Fruit fly (Drosophila melanogaster) ovary, adult (tissue): Measurements from ENCODE around the gene Ca-Ma2d.
A peak's percentile ranks its signal among the peaks of the same experiment; 100 is the strongest.

Source experiments
- CG17801 ChIP-seq: fragments of 200-800 bp; optimal IDR thresholded peaks from 2 replicates; lab custom pipeline; 2019; ENCODE audit warnings: missing biosample characterization, mild to moderate bottlenecking, missing genetic modification characterization, moderate library complexity; ENCODE audit not compliant: partially characterized antibody

The Ca-Ma2d gene

DNA sequence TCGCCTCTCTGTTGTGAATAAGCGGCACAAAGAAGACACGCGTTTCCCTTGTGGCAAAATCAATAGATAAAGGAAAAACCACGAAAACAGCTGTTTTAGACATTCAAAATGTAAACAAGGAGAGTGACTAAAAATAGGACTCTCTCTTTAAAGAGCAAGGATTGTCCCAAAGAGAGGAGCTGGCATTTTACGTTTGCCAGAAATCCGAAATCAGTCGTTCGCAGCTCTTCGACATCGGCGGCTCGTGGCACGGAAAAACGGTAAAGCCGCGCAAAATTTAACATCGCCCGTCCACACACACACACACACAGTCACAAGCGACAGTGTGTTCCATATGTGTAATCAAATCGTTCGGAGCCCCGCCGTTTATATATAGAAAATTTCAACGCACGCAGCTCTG lies at the start of gene Ca-Ma2d:
Gene Ca-Ma2d (plus strand): TSS at position 211 of the 400 bp plus-strand sequence.
- TF ChIP-seq CG17801 = no peak

DNA sequence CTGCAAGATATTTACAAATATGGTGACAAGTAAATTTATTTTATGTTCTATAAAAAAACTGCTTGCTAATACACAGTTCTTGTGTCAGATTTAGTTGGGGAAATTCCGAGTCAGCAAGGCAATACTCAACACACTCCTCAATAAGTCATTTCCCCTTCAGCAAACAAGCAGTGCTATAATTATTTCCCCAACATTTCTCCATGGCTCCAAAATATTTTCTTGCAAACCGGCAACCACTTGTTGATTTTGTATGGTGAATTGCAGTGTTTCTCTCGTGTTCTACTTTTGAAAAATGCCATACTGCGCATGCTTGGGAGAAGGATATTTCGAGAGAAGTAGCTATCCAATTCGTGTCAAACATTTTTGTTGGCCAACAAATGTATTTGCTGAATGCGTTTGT lies 33.1 kb upstream of the Ca-Ma2d start:
- TF ChIP-seq CG17801 = no peak

DNA sequence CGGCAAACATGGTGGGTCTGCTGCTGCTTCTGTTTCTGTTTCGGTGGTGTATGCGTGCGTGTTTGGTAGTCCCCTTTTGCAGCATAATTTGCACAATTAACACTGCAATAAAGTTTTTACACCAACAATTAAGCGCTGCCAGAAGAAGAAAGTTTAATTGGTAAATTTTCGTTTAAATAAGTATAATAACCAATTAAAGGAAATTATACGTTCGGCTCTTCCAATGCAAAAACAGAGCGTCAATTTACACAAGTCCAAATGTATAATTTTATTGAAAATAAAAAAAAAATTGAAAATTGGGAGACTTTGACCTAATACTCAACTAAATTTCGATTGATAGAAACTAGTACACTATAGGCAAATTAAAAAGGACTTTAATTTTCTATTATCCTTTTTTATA lies 20.1 kb upstream of the Ca-Ma2d start, which contains the start of gene CG31819:
Gene CG31819 (plus strand): TSS at position 301 of the 400 bp plus-strand sequence.
- no peak for TF ChIP-seq CG17801

DNA sequence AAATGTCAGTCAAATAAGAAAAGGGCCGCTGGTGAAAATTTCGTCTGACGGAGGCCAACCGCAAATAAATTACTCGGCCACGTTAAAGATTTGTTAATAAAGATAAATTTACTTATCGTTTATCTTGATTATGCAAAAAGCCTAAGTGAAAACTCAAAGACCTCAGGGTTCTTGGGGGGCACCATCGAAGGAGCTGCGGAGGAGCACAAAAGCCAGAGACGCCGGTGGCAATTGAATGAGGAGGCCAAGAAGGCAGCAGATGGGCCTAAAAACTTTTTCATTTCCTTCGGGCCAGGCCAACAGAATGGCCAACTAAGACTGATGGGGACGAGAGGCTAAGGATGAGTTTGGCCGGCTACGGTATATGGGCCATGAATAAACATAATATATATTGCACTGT lies 15.0 kb upstream of the Ca-Ma2d start:
- TF ChIP-seq CG17801 = no peak

DNA sequence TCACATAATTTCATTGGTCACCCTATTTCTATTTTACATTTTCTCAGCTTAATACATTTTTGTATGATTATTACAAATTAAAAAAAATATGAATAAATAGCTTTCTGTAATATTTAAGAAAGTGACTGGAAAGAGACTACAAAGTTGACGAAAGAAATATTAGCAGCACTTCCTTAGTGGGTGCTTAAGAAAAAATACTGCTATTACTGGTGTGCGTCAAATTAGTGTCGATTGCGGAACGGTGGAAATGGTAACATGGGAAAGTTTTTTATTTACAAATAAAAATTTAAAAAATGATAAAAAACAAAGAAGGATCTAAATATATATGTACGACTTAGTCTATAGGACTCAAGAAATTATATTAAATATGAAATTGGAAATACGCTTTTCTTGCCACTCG lies 7.3 kb upstream of the Ca-Ma2d start:
- no peak for TF ChIP-seq CG17801

DNA sequence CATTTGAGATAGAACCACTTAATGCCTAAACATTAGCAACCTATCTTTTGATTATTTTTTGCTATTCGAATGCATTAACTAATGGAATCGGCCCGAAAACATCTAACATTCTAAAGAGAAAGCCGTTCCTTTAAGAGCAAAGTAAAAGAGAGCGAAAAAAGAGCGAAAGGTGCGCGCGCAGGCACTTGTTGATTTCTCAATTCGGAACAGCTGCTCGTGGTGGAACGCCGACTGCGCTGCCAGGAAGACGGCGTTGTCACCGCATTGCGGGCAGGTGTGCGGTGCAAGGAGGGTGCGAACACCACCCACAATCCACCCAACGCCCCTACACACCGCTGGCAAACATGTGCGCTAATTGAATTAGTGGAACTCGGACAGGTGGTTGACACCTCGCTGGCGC lies 3.5 kb downstream of the Ca-Ma2d start:
- TF ChIP-seq CG17801 = no peak

DNA sequence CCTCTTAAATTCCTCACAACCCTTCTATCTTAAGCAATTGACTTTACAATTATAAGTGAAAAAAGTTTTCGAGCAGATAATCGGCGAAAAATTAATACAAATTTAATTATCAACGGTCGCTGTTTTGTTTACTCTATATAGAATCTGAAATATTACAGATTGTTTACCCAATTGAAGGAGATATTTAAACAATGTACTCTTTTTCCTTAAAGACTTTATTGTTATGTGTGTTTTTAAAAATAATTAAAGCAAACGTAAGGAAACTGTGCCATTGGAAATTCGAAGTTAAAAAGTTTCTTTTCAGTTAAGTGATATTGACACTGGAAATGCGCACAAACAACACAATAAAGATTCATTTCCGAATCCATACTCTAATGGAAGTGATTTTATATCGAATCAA lies 10.4 kb downstream of the Ca-Ma2d start, which contains the start of gene CG42818:
Gene CG42818 (plus strand): TSS at position 301 of the 400 bp plus-strand sequence.
- TF ChIP-seq CG17801 = no peak

DNA sequence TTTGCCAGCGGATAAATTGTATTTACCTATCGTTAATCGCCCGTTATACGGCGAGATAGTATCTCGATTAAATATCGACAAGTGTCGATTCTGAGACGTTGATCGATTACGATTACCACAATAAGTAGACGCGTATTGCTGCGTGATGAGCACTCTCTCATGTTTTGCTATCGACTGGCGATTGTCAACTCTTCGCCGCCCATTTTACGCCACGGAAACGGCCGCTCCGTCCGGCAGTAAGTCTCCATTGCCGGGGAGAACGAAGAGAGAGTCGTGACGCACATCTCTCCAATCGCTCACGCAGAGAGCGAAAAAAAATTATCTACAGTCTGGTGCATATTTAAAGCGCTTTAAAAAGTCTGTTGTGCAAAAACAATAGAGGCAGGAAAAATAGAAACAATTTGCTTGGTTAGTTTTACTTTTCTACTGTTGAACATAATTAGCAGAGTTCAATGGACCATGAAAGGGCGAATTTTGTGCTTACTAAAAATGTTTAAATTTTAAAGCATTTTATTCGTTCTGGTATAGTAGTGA lies 20.4 kb downstream of the Ca-Ma2d start, which contains the start of gene CG46309:
Gene CG46309 (minus strand): TSS at position 191 of the 534 bp plus-strand sequence.
- TF ChIP-seq CG17801 = peak; percentile 34

DNA sequence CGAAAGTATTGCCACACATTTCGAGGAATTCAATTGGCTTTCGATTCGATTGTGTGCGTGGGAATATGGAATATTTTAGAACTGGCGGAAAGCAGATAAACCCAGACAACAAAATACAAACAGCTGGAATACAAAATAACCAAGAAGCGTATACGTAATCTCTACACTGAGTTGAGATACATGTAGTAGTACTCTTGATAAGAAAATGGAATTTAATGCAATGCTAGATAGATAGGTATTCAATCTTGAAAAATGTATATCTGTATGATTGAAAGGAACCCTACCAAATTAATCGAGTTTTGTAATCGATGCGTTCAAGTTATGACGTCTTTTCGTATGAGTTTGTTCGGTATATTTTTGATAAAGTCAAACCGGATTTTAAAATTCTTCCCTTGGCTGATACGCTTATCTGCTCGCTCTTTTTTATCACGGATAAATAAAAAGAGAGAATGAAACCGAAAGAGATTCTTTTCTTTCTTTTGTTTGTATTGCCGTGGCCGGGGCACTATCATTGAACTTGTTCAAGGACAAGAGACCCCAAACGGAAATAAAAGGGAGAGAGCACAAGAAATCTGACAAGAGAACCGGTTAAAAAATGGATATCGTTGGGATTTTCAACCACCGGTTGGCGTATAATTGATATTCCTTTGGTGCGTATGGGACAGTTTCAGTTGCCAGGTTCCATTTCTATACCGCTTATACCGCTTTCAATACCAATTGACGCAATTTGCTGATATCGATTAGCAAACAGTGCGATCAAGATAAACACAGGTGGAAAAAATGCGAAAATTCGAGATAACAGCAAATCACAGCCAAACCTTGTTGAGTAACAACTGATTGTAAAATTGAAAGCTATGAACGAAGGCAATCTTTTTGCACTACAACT lies 24.2 kb downstream of the Ca-Ma2d start:
- no peak for TF ChIP-seq CG17801

DNA sequence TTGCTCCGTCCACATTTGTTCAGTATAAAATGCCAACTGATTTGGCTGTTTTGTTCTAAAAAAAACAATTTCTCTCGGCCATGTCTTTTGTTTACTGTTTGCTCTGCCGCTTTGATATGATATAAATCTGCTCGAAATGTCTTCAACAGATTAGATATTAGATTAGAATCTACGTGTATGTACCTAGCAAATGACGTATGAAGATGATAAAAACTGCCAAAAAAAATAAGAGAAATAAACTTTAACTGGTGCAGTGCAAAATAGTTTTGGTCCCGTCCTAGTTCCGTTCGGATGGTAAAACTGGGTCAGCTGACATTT lies 24.8 kb downstream of the Ca-Ma2d start:
- no peak for TF ChIP-seq CG17801

DNA sequence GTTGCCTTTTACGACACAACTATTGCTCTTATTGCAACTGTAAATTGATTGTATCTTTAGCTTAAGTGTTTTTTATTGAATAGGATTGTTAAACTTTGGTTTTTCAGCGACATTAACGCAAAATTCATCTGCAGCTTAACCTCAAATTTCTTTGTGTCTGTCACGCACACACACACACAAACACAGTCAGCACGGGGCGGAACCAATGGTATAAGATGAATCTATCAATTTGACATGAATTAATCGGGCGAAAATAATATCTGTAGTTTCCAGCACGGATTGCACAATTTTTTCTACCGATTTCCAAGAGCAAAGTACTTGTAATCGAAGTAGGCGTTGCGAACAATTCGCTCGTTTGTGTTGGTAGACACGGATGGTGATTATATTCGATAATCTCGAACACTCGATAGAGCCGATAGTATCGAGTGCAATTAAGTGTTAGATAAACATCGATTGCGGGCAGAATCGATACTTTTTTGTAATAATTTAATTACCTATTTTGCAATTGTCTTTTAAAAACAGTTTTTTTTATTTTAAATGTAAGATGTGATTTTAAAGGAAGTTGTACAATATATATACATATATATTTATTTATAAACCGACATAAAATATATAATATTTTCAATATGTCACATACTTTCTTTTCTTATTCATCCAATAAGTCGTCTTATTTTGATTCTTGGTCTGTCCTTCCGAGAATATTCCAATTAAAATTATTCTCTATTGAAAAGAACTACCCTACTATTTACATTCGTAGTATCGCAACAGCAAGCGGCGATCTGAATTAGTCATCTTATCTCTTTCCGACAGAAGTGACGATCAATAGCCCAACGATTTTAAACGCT lies 26.2 kb downstream of the Ca-Ma2d start, which contains the start of the genes PRL-1 and EndoGI:
Gene PRL-1 (minus strand): TSS at position 380 of the 845 bp plus-strand sequence.
Gene EndoGI (plus strand): TSS at position 462 of the 845 bp plus-strand sequence.
- TF ChIP-seq CG17801 = peak; percentile 97

DNA sequence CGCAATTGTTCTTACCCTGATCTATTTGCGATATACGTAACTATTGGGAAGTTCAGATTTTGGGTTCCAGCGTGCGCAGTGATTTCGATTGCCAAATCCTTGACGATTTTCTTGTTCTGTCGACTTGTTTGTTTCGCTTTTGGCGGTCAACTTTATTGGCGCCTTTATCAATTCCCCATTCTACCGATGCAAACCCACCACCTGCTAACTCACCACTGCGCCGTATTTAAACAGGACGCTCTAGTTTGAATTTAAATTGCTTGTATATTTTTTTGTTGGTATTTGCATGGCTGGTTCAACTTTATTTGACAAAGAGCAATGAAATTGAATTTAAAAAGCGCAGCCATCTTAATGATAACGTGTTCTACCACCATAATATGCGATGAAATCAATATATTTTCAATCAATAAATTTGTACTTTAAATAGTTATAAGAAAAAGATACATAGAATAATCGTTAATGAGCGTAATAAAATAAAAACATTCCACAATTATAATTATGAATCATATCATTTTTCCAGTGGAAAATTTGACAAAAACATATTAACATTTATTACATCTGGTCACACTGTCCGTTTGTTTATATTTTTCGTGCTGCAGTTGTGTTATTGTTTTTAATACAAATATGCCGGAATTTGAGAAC lies 30.4 kb downstream of the Ca-Ma2d start, which contains the start of the genes twe and CG4935:
Gene twe (minus strand): TSS at position 302 of the 642 bp plus-strand sequence.
Gene CG4935 (plus strand): TSS at position 566 of the 642 bp plus-strand sequence.
- TF ChIP-seq CG17801 = no peak

DNA sequence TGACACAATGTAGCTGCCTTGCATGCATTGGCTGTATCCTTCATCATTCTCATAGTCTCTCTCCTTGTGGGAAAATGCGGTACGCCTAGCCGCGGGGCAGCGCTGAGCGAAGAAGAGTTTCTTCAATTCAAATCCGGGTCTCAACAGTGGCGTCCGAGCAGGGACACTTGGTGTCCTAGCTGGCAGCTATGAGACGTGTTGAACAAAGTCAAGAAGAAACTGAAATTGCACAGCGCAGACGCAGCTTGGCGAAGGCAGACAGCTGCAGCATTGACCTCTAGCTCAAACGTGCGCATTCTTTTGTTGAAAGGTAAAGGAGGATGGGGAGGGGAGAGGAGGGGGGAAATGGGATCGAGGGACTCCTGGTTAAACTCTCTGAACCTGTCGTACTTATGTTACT lies 32.4 kb downstream of the Ca-Ma2d start:
- TF ChIP-seq CG17801 = no peak

DNA sequence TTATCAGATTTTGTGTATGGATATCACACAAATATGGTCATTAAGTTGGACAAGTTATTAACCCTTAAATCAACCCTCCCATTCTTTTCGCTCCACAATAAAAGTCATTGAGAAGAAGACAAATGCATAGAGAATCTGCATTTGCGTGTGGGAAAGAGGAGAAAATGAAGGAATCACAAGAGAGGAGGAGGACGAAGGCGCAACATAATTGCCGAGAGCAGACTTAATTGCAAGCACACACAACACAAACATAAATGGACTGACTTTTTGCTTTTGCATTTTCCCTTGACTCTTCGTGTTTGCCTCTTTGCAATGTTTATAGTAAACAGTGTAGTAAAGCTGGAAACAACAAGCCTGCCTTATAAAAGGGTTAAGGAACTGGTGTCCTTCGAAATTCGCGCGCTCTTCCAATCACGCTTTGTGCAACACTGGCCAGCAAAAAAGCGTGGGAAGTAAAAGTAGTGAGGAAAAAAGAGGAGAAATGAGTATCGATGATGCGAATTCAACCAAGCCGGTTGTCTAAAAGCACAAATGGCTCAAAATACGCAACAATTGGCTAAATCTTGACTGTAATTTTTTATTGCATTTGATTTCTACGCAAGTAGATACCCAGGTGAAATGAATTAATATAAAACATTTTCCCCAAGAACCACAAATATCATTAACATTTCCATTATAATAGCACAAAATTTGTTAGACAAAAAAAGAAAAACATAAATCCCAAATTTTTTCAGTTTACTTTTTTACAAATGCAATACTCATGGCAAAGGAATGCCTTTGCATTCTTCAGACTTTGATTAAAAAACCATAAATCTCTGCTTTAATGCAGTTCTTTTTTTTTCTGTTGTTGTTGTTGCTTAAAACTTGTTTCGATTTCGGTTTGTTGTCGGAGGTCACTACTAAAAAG lies 36.1 kb downstream of the Ca-Ma2d start:
- TF ChIP-seq CG17801 = no peak

DNA sequence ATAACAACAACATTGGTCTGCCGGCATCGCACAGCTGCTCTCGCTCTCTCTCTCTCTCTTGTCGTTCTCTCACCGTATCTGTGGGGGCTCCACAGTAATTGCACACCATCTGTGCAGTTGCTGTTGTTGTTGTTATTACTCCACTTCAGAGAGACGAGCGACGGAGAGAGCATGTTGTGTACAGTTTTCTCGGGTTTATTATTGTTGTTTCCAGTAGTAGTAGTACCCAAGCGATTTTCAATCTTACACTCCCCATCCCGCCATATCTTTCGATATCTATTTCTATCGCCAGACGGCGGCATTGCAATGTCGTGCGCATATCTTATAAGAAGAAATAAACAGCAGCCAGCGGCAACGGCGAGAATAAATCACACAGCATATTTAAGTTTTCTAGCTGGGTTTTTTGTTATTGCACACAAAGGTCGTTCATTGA lies 36.8 kb downstream of the Ca-Ma2d start:
- TF ChIP-seq CG17801 = peak; percentile 65
